Worm (Caenorhabditis elegans) whole organism, L1 larva: ENCODE results near the gene T22F3.12.

Experiments
- blmp-1 ChIP-seq: fragments of 150-350 bp; optimal IDR thresholded peaks from 2 replicates; lab custom pipeline; 2014; ENCODE audit warnings: missing biosample characterization, missing genetic modification characterization
- ces-1 ChIP-seq: fragments of 150-350 bp; optimal IDR thresholded peaks from 2 replicates; lab custom pipeline; 2014; ENCODE audit warnings: missing biosample characterization, missing genetic modification reagents, missing genetic modification characterization
- hlh-4 ChIP-seq: sonication (generic microtip); optimal IDR thresholded peaks from 2 replicates; lab custom pipeline; 2016; ENCODE audit warnings: mild to moderate bottlenecking, missing genetic modification characterization, missing compliant biosample characterization
- hpl-2 ChIP-seq: fragments of 150-350 bp; optimal IDR thresholded peaks from 2 replicates; lab custom pipeline; 2014; ENCODE audit warnings: missing biosample characterization, missing genetic modification reagents, missing genetic modification characterization
- lin-13 ChIP-seq: fragments of 150-350 bp; optimal IDR thresholded peaks from 2 replicates; lab custom pipeline; 2014; ENCODE audit warnings: missing biosample characterization, missing genetic modification reagents, missing genetic modification characterization
- sptf-1 ChIP-seq: fragments of 150-350 bp; optimal IDR thresholded peaks from 2 replicates; lab custom pipeline; 2014; ENCODE audit warnings: missing biosample characterization, missing genetic modification characterization
- tbx-2 ChIP-seq: sonication (generic microtip); optimal IDR thresholded peaks from 2 replicates; lab custom pipeline; 2016; ENCODE audit warnings: missing genetic modification characterization, missing compliant biosample characterization
- unc-62 ChIP-seq: fragments of 150-350 bp; optimal IDR thresholded peaks from 2 replicates; lab custom pipeline; 2014; ENCODE audit warnings: missing biosample characterization, missing genetic modification reagents, missing genetic modification characterization

DNA sequence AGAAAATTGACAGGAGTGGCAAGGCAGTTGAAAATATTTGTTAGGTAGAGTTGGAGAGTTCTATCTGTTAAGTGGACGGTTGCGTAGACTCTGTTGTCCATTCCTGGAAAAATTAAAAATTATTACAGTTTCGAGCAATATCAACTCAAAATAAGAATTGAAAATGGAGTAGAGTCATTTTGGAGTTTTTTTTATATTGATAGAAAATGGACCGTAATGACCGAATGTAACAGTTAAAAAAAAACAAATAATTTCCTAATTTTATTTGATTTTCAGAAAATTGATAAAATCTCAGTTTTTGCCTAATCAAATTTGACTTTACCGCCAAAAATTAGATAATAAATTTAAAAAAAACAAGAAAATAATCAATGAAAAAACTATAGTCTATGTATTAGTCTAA is 34.9 kb upstream of the T22F3.12 start, which contains the start of gene F59B1.4:
- TF ChIP-seq unc-62 (GFP tag; lab: Kevin White, UChicago) (no peak), hlh-4 (no peak), sptf-1 (tag; lab: Kevin White, UChicago) (no peak), lin-13 (GFP tag; lab: Kevin White, UChicago) (no peak), hpl-2 (GFP tag; lab: Kevin White, UChicago) (no peak), ces-1 (GFP tag; lab: Kevin White, UChicago) (no peak), tbx-2 (no peak), blmp-1 (tag; lab: Kevin White, UChicago) (no peak)
